Fruit fly (Drosophila melanogaster) whole organism, embryonic: Measurements from ENCODE around the gene CG14817.

ENCODE experiments used
- B-H1 ChIP-seq: fragments of 200-800 bp; sonication (Bioruptor generic); IDR thresholded peaks from 3 replicates; pipeline ENCODE4 v1.3.6; 2022; ENCODE audit warnings: missing biosample characterization, missing genetic modification characterization
- BEAF-32 ChIP-seq: fragments of 200-800 bp; sonication (Bioruptor generic); optimal IDR thresholded peaks from 3 replicates; lab custom pipeline; 2017; ENCODE audit warnings: missing biosample characterization, missing genetic modification characterization, mild to moderate bottlenecking, moderate library complexity, missing genetic modification reagents
- CG11093 ChIP-seq: fragments of 200-800 bp; sonication (Bioruptor generic); IDR thresholded peaks from 3 replicates; pipeline ENCODE4 v1.3.6; 2022; ENCODE audit warnings: missing biosample characterization, missing genetic modification characterization
- CG12744 ChIP-seq: fragments of 200-800 bp; sonication (Bioruptor generic); optimal IDR thresholded peaks from 2 replicates; lab custom pipeline; 2016; ENCODE audit warnings: missing biosample characterization, missing genetic modification characterization
- CG12942 ChIP-seq: fragments of 200-800 bp; sonication (Bioruptor generic); optimal IDR thresholded peaks from 3 replicates; lab custom pipeline; 2016; ENCODE audit warnings: missing biosample characterization, missing genetic modification characterization
- CG13287 ChIP-seq: fragments of 200-800 bp; sonication (Bioruptor generic); IDR thresholded peaks from 2 replicates; pipeline ENCODE4 v1.3.6; 2022; ENCODE audit warnings: missing biosample characterization, missing genetic modification characterization; ENCODE audit not compliant: partially characterized antibody
- CG14667 ChIP-seq: fragments of 200-800 bp; sonication (Bioruptor generic); IDR thresholded peaks from 2 replicates; pipeline ENCODE4 v1.3.6; 2022; ENCODE audit warnings: missing biosample characterization, missing genetic modification characterization
- CG15269 ChIP-seq: fragments of 200-800 bp; sonication (Bioruptor generic); optimal IDR thresholded peaks from 2 replicates; lab custom pipeline; 2018; ENCODE audit warnings: missing biosample characterization, mild to moderate bottlenecking, missing genetic modification characterization, moderate library complexity
- CG16813 ChIP-seq: fragments of 200-800 bp; sonication (Bioruptor generic); IDR thresholded peaks from 3 replicates; pipeline ENCODE4 v1.3.6; 2022; ENCODE audit warnings: missing biosample characterization, missing genetic modification characterization; ENCODE audit not compliant: partially characterized antibody
- CG17385 ChIP-seq: fragments of 200-800 bp; sonication (Bioruptor generic); optimal IDR thresholded peaks from 3 replicates; lab custom pipeline; 2018; ENCODE audit warnings: missing biosample characterization, mild to moderate bottlenecking, missing genetic modification characterization
- CG18476 ChIP-seq: fragments of 200-800 bp; sonication (Bioruptor generic); optimal IDR thresholded peaks from 2 replicates; lab custom pipeline; 2016; ENCODE audit warnings: missing biosample characterization, mild to moderate bottlenecking, missing genetic modification characterization
- CG18764 ChIP-seq: fragments of 200-800 bp; sonication (Bioruptor generic); optimal IDR thresholded peaks from 3 replicates; lab custom pipeline; 2016; ENCODE audit warnings: missing biosample characterization, missing genetic modification characterization
- CG31224 ChIP-seq: fragments of 200-800 bp; sonication (Bioruptor generic); IDR thresholded peaks from 2 replicates; pipeline ENCODE4 v1.3.6; 2022; ENCODE audit warnings: missing biosample characterization, missing genetic modification characterization
- CG3847 ChIP-seq: fragments of 200-800 bp; sonication (Bioruptor generic); IDR thresholded peaks from 2 replicates; pipeline ENCODE4 v1.3.6; 2022; ENCODE audit warnings: missing biosample characterization, missing genetic modification characterization
- CG3995 ChIP-seq: fragments of 200-800 bp; sonication (Bioruptor generic); optimal IDR thresholded peaks from 3 replicates; lab custom pipeline; 2016; ENCODE audit warnings: missing biosample characterization, missing genetic modification characterization
- CG4328 ChIP-seq: fragments of 200-800 bp; sonication (Bioruptor generic); optimal IDR thresholded peaks from 3 replicates; lab custom pipeline; 2017; ENCODE audit warnings: missing biosample characterization, missing genetic modification reagents, missing genetic modification characterization
- CG6654 ChIP-seq: fragments of 200-800 bp; sonication (Bioruptor generic); optimal IDR thresholded peaks from 2 replicates; lab custom pipeline; 2017; ENCODE audit warnings: missing biosample characterization, mild to moderate bottlenecking, missing genetic modification characterization
- CG7963 ChIP-seq: fragments of 200-800 bp; sonication (Bioruptor generic); IDR thresholded peaks from 3 replicates; pipeline ENCODE4 v1.3.6; 2022; ENCODE audit warnings: missing biosample characterization, missing genetic modification characterization; ENCODE audit not compliant: partially characterized antibody
- CG9437 ChIP-seq: fragments of 200-800 bp; sonication (Bioruptor generic); optimal IDR thresholded peaks from 2 replicates; lab custom pipeline; 2018; ENCODE audit warnings: missing biosample characterization, mild to moderate bottlenecking, missing genetic modification characterization
- Chrac-16 ChIP-seq: fragments of 200-800 bp; sonication (Bioruptor generic); optimal IDR thresholded peaks from 3 replicates; lab custom pipeline; 2016; ENCODE audit warnings: missing biosample characterization, missing genetic modification characterization
- CoRest ChIP-seq: fragments of 200-800 bp; sonication (Bioruptor generic); optimal IDR thresholded peaks from 3 replicates; lab custom pipeline; 2018; ENCODE audit warnings: missing biosample characterization, mild to moderate bottlenecking, missing genetic modification characterization, moderate library complexity
- Dad ChIP-seq: fragments of 200-800 bp; sonication (Bioruptor generic); optimal IDR thresholded peaks from 3 replicates; lab custom pipeline; 2016; ENCODE audit warnings: missing biosample characterization, missing genetic modification characterization
- Dref ChIP-seq: fragments of 200-800 bp; sonication (Bioruptor generic); IDR thresholded peaks from 2 replicates; pipeline ENCODE4 v1.3.6; 2022; ENCODE audit warnings: missing biosample characterization, missing genetic modification characterization
- Elba2 ChIP-seq: fragments of 200-800 bp; sonication (Bioruptor generic); optimal IDR thresholded peaks from 3 replicates; lab custom pipeline; 2016; ENCODE audit warnings: missing biosample characterization, missing genetic modification characterization
- HLH4C ChIP-seq: fragments of 200-800 bp; sonication (Bioruptor generic); IDR thresholded peaks from 3 replicates; pipeline ENCODE4 v1.3.6; 2022; ENCODE audit warnings: missing biosample characterization, missing genetic modification characterization; ENCODE audit not compliant: partially characterized antibody
- MBD-R2 ChIP-seq: fragments of 200-800 bp; sonication (Bioruptor generic); IDR thresholded peaks from 2 replicates; pipeline ENCODE4 v1.3.6; 2022; ENCODE audit warnings: missing biosample characterization, missing genetic modification characterization
- MESR4 ChIP-seq: fragments of 200-800 bp; sonication (Bioruptor generic); optimal IDR thresholded peaks from 2 replicates; lab custom pipeline; 2018; ENCODE audit warnings: missing biosample characterization, mild to moderate bottlenecking, missing genetic modification characterization, moderate library complexity
- Max ChIP-seq: fragments of 200-800 bp; sonication (Bioruptor generic); optimal IDR thresholded peaks from 2 replicates; lab custom pipeline; 2016; ENCODE audit warnings: missing biosample characterization, mild to moderate bottlenecking, missing genetic modification characterization
- Nf-YA ChIP-seq: fragments of 200-800 bp; sonication (Bioruptor generic); IDR thresholded peaks from 2 replicates; pipeline ENCODE4 v1.3.6; 2022; ENCODE audit warnings: missing biosample characterization, missing genetic modification characterization
- Nf-YC ChIP-seq: fragments of 200-800 bp; optimal IDR thresholded peaks from 3 replicates; lab custom pipeline; 2019; ENCODE audit warnings: missing biosample characterization, mild to moderate bottlenecking, missing genetic modification characterization, moderate library complexity
- Scr ChIP-seq: fragments of 200-800 bp; sonication (Bioruptor generic); IDR thresholded peaks from 2 replicates; pipeline ENCODE4 v1.3.6; 2022; ENCODE audit warnings: missing biosample characterization, missing genetic modification characterization; ENCODE audit not compliant: partially characterized antibody
- Vsx1 ChIP-seq: fragments of 200-800 bp; sonication (Bioruptor generic); optimal IDR thresholded peaks from 2 replicates; lab custom pipeline; 2017; ENCODE audit warnings: missing biosample characterization, mild to moderate bottlenecking, missing genetic modification characterization, missing genetic modification reagents
- amos ChIP-seq: fragments of 200-800 bp; sonication (Bioruptor generic); IDR thresholded peaks from 2 replicates; pipeline ENCODE4 v1.3.6; 2022; ENCODE audit warnings: missing biosample characterization, missing genetic modification characterization; ENCODE audit not compliant: partially characterized antibody
- bcd ChIP-seq: fragments of 200-800 bp; sonication (Bioruptor generic); optimal IDR thresholded peaks from 2 replicates; lab custom pipeline; 2017; ENCODE audit warnings: missing biosample characterization, mild to moderate bottlenecking, missing genetic modification characterization
- cg ChIP-seq: fragments of 200-800 bp; sonication (Bioruptor generic); optimal IDR thresholded peaks from 3 replicates; lab custom pipeline; 2019; ENCODE audit warnings: missing biosample characterization, mild to moderate bottlenecking, missing genetic modification characterization, moderate library complexity
- chif ChIP-seq, 2 experiments: fragments of 200-800 bp; sonication (Bioruptor generic); optimal IDR thresholded peaks; 3 replicates each; lab custom pipeline; 2016; ENCODE audit warnings: missing biosample characterization in 2 of 2, missing genetic modification characterization in 2 of 2
- dm ChIP-seq: fragments of 200-800 bp; sonication (Bioruptor generic); optimal IDR thresholded peaks from 3 replicates; lab custom pipeline; 2016; ENCODE audit warnings: missing biosample characterization, missing genetic modification characterization
- dmrt99B ChIP-seq: fragments of 200-800 bp; sonication (Bioruptor generic); optimal IDR thresholded peaks from 2 replicates; lab custom pipeline; 2018; ENCODE audit warnings: missing biosample characterization, mild to moderate bottlenecking, missing genetic modification characterization, moderate library complexity
- gsb-n ChIP-seq: fragments of 200-800 bp; sonication (Bioruptor generic); optimal IDR thresholded peaks from 3 replicates; lab custom pipeline; 2018; ENCODE audit warnings: missing biosample characterization, mild to moderate bottlenecking, missing genetic modification characterization
- hbn ChIP-seq: fragments of 200-800 bp; sonication (Bioruptor generic); IDR thresholded peaks from 2 replicates; pipeline ENCODE4 v1.3.6; 2022; ENCODE audit warnings: missing biosample characterization, missing genetic modification characterization; ENCODE audit not compliant: partially characterized antibody
- insv ChIP-seq, 2 experiments: fragments of 200-800 bp; sonication (Bioruptor generic); optimal IDR thresholded peaks; 3 replicates each; lab custom pipeline; 2016 to 2018; ENCODE audit warnings: missing biosample characterization in 2 of 2, missing genetic modification characterization in 2 of 2
- inv ChIP-seq: fragments of 200-800 bp; sonication (Bioruptor generic); IDR thresholded peaks from 2 replicates; pipeline ENCODE4 v1.3.6; 2022; ENCODE audit warnings: missing biosample characterization, missing genetic modification characterization; ENCODE audit not compliant: partially characterized antibody
- nom ChIP-seq: fragments of 200-800 bp; sonication (Bioruptor generic); optimal IDR thresholded peaks from 2 replicates; lab custom pipeline; 2017; ENCODE audit warnings: missing biosample characterization, missing genetic modification characterization, mild to moderate bottlenecking, moderate library complexity, missing genetic modification reagents
- peb ChIP-seq: fragments of 200-800 bp; sonication (Bioruptor generic); IDR thresholded peaks from 2 replicates; pipeline ENCODE4 v1.3.6; 2022; ENCODE audit warnings: missing biosample characterization, missing genetic modification characterization
- row ChIP-seq: fragments of 200-800 bp; sonication (Bioruptor generic); IDR thresholded peaks from 3 replicates; pipeline ENCODE4 v1.3.6; 2022; ENCODE audit warnings: missing biosample characterization, missing genetic modification characterization
- sr ChIP-seq: fragments of 200-800 bp; sonication (Bioruptor generic); IDR thresholded peaks from 3 replicates; pipeline ENCODE4 v1.3.6; 2022; ENCODE audit warnings: missing biosample characterization, missing genetic modification characterization
- tgo ChIP-seq: fragments of 200-800 bp; sonication (Bioruptor generic); IDR thresholded peaks from 3 replicates; pipeline ENCODE4 v1.3.6; 2022; ENCODE audit warnings: missing biosample characterization, missing genetic modification characterization
- ttk ChIP-seq: fragments of 200-800 bp; sonication (Bioruptor generic); IDR thresholded peaks from 2 replicates; pipeline ENCODE4 v2.1.2; 2022; ENCODE audit warnings: missing biosample characterization, missing genetic modification characterization
- unc-4 ChIP-seq: fragments of 200-800 bp; sonication (Bioruptor generic); IDR thresholded peaks from 2 replicates; pipeline ENCODE4 v1.3.6; 2022; ENCODE audit warnings: missing biosample characterization, missing genetic modification characterization; ENCODE audit not compliant: partially characterized antibody
- vnd ChIP-seq: fragments of 200-800 bp; sonication (Bioruptor generic); IDR thresholded peaks from 3 replicates; pipeline ENCODE4 v1.3.6; 2022; ENCODE audit warnings: missing biosample characterization, missing genetic modification characterization; ENCODE audit not compliant: partially characterized antibody

Gene CG14817

dm6 chrX:1908757-1909156, 31.7 kb upstream of the CG14817 start, which contains the start of the genes Edem1 and Rbcn-3B:
Edem1 (minus strand) TSS chrX:1908827.
Rbcn-3B (plus strand) TSS chrX:1908920.
- TF ChIP-seq CG12744 (GFP tag; lab: Kevin White, UChicago) = no peak
- peak; percentile 46 for TF ChIP-seq MBD-R2 (GFP tag; lab: Robert Waterston, UW)
- peak; percentile 30; the same call in 1 of the 3 replicates for TF ChIP-seq row (GFP tag; lab: Robert Waterston, UW)
- TF ChIP-seq ttk = no peak
- TF ChIP-seq Dad = no peak
- no peak for TF ChIP-seq bcd (GFP tag; lab: Kevin White, UChicago)
- no peak for TF ChIP-seq B-H1 (GFP tag; lab: Robert Waterston, UW)
- peak; percentile 69 for TF ChIP-seq nom
- TF ChIP-seq CG18476 = no peak
- TF ChIP-seq CG13287 (GFP tag; lab: Robert Waterston, UW) = peak; percentile 44
- no peak for TF ChIP-seq tgo (GFP tag; lab: Robert Waterston, UW)
- TF ChIP-seq CoRest = no peak
- no peak for TF ChIP-seq CG18764 (GFP tag; lab: Kevin White, UChicago)
- 0 out of 2 replicates have a peak, but pooled peaks have one; percentile 32 for TF ChIP-seq unc-4 (GFP tag; lab: Robert Waterston, UW)
- peak; percentile 36 for TF ChIP-seq dm (GFP tag; lab: Kevin White, UChicago)
- no peak for TF ChIP-seq CG4328
- TF ChIP-seq CG11093 (GFP tag; lab: Robert Waterston, UW) = no peak
- TF ChIP-seq MESR4 (GFP tag; lab: Kevin White, UChicago) = peak; percentile 88
- TF ChIP-seq peb = no peak
- no peak for TF ChIP-seq insv (GFP tag; optimal IDR thresholded peaks at IDR 0.05; lab: Kevin White, UChicago)
- peak; percentile 68 for TF ChIP-seq amos (GFP tag; lab: Robert Waterston, UW)
- TF ChIP-seq gsb-n (tag; lab: Kevin White, UChicago) = no peak
- 0 out of 3 replicates have a peak, but pooled peaks have one; percentile 42 for TF ChIP-seq HLH4C
- no peak for TF ChIP-seq CG14667 (GFP tag; lab: Robert Waterston, UW)
- no peak for TF ChIP-seq chif (GFP tag; optimal IDR thresholded peaks at IDR 0.05; lab: Kevin White, UChicago)
- TF ChIP-seq vnd (GFP tag; lab: Robert Waterston, UW) = peak; percentile 40; the same call in 1 of the 3 replicates
- TF ChIP-seq CG3995 = peak; percentile 77
- TF ChIP-seq Elba2 (GFP tag; lab: Kevin White, UChicago) = no peak
- peak; percentile 53 for TF ChIP-seq Scr (GFP tag; lab: Robert Waterston, UW)
- no peak for TF ChIP-seq CG15269 (tag; lab: Kevin White, UChicago)
- no peak for TF ChIP-seq CG6654 (GFP tag; lab: Kevin White, UChicago)
- 0 out of 3 replicates have a peak, but pooled peaks have one; percentile 39 for TF ChIP-seq CG7963
- peak; percentile 68 for TF ChIP-seq BEAF-32 (GFP tag; lab: Kevin White, UChicago)
- TF ChIP-seq CG9437 (GFP tag; lab: Kevin White, UChicago) = no peak
- peak; percentile 64 for TF ChIP-seq Dref (GFP tag; lab: Robert Waterston, UW)
- no peak for TF ChIP-seq Chrac-16
- TF ChIP-seq CG12942 (GFP tag; lab: Kevin White, UChicago) = no peak
- TF ChIP-seq CG16813 (GFP tag; lab: Robert Waterston, UW) = peak; percentile 50; the same call in 1 of the 3 replicates
- no peak for TF ChIP-seq dmrt99B (tag; lab: Kevin White, UChicago)
- TF ChIP-seq inv (GFP tag; lab: Robert Waterston, UW) = peak; percentile 52; the same call in 1 of the 2 replicates
- peak; percentile 15 for TF ChIP-seq Max (GFP tag; lab: Kevin White, UChicago)
- TF ChIP-seq CG31224 (GFP tag; lab: Robert Waterston, UW) = no peak
- peak; percentile 82 for TF ChIP-seq cg (GFP tag; lab: Kevin White, UChicago)
- peak; percentile 43 for TF ChIP-seq hbn (GFP tag; lab: Robert Waterston, UW)
- TF ChIP-seq Nf-YA (GFP tag; lab: Robert Waterston, UW) = no peak
- TF ChIP-seq sr (GFP tag; lab: Robert Waterston, UW) = no peak
- no peak for TF ChIP-seq CG17385 (GFP tag; lab: Kevin White, UChicago)
- TF ChIP-seq CG3847 (GFP tag; lab: Robert Waterston, UW) = no peak; the same call in 1 of the 2 replicates
- no peak for TF ChIP-seq Vsx1
- no peak for TF ChIP-seq Nf-YC (tag; lab: Kevin White, UChicago)
